Worm (Caenorhabditis elegans) whole organism, late embryonic: ENCODE data around the gene F39H12.1.

ENCODE experiments used
- ceh-9 ChIP-seq: sonication (generic microtip); optimal IDR thresholded peaks from 2 replicates; lab custom pipeline; 2016; ENCODE audit warnings: mild to moderate bottlenecking, missing genetic modification characterization, inconsistent platforms, missing compliant biosample characterization
- dve-1 ChIP-seq: sonication (generic microtip); optimal IDR thresholded peaks from 2 replicates; lab custom pipeline; 2017; ENCODE audit warnings: antibody characterized with exemption, mild to moderate bottlenecking, missing genetic modification characterization, missing compliant biosample characterization
- elt-2 ChIP-seq: sonication (generic microtip); optimal IDR thresholded peaks from 2 replicates; lab custom pipeline; 2016; ENCODE audit warnings: missing genetic modification reagents, missing genetic modification characterization, missing compliant biosample characterization
- fkh-10 ChIP-seq: fragments of 150-350 bp; optimal IDR thresholded peaks from 2 replicates; lab custom pipeline; 2014; ENCODE audit warnings: missing biosample characterization, missing genetic modification reagents, missing genetic modification characterization
- fkh-6 ChIP-seq: sonication (generic microtip); optimal IDR thresholded peaks from 2 replicates; lab custom pipeline; 2016; ENCODE audit warnings: missing genetic modification characterization, missing compliant biosample characterization
- lin-11 ChIP-seq: fragments of 200-800 bp; sonication (Bioruptor generic); optimal IDR thresholded peaks from 2 replicates; lab custom pipeline; 2018; ENCODE audit warnings: mild to moderate bottlenecking, missing genetic modification characterization, missing compliant biosample characterization
- madf-2 ChIP-seq: sonication (generic microtip); optimal IDR thresholded peaks from 2 replicates; lab custom pipeline; 2017; ENCODE audit warnings: missing genetic modification characterization, missing compliant biosample characterization
- pag-3 ChIP-seq: sonication (generic microtip); optimal IDR thresholded peaks from 2 replicates; lab custom pipeline; 2016; ENCODE audit warnings: missing compliant biosample characterization, missing genetic modification characterization, borderline replicate concordance
- pros-1 ChIP-seq: fragments of 150-350 bp; optimal IDR thresholded peaks from 2 replicates; lab custom pipeline; 2014; ENCODE audit warnings: missing biosample characterization, missing genetic modification reagents, missing genetic modification characterization
- ref-2 ChIP-seq: sonication (generic microtip); optimal IDR thresholded peaks from 2 replicates; lab custom pipeline; 2016; ENCODE audit warnings: missing genetic modification characterization, missing compliant biosample characterization
- rnt-1 ChIP-seq: sonication (generic microtip); optimal IDR thresholded peaks from 2 replicates; lab custom pipeline; 2016; ENCODE audit warnings: missing genetic modification characterization, missing compliant biosample characterization

DNA sequence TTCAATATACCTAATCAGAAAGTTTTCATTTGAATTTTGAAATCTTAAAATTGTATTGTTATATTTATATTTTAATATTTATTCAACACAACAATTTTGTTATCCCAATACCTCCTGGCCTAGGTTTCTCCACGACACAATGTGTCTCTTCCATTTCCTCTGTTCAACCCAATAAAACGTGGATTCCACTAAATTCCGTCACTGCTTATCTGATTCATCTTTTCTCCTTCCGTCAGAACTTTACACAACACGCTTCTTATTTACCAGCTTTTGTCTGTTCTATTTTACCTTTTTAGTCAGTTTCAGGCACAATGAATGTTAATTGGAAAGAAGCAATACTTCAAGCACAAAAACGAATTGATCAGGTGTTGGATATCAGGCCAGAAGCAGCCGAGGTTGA is at the start of gene F39H12.1:
- TF ChIP-seq madf-2 (no peak), fkh-10 (GFP tag; lab: Kevin White, UChicago) (no peak), elt-2 (tag; lab: Kevin White, UChicago) (no peak), ref-2 (tag; lab: Kevin White, UChicago) (no peak), lin-11 (tag; lab: Kevin White, UChicago) (no peak), ceh-9 (tag; lab: Kevin White, UChicago) (no peak), dve-1 (no peak), rnt-1 (no peak), pag-3 (tag; lab: Kevin White, UChicago) (no peak), pros-1 (tag; lab: Kevin White, UChicago) (no peak), fkh-6 (no peak)
